Fruit fly (Drosophila melanogaster) whole organism, embryonic: ENCODE data around the gene Kdm3.

ENCODE experiments used
- Abd-B ChIP-seq: fragments of 200-800 bp; sonication (Bioruptor generic); optimal IDR thresholded peaks from 2 replicates; lab custom pipeline; 2018; ENCODE audit warnings: missing biosample characterization, mild to moderate bottlenecking, missing genetic modification characterization, moderate library complexity
- CG10462 ChIP-seq: fragments of 200-800 bp; sonication (Bioruptor generic); optimal IDR thresholded peaks from 2 replicates; lab custom pipeline; 2016; ENCODE audit warnings: missing biosample characterization, missing genetic modification characterization
- CG11456 ChIP-seq: fragments of 200-800 bp; sonication (Bioruptor generic); IDR thresholded peaks from 3 replicates; pipeline ENCODE4 v1.3.6; 2022; ENCODE audit warnings: missing biosample characterization, missing genetic modification characterization
- CG11695 ChIP-seq: fragments of 200-800 bp; sonication (Bioruptor generic); IDR thresholded peaks from 3 replicates; pipeline ENCODE4 v1.3.6; 2022; ENCODE audit warnings: missing biosample characterization, missing genetic modification characterization
- CG11723 ChIP-seq: fragments of 200-800 bp; sonication (Bioruptor generic); optimal IDR thresholded peaks from 2 replicates; lab custom pipeline; 2017; ENCODE audit warnings: missing biosample characterization, mild to moderate bottlenecking, missing genetic modification characterization
- CG12299 ChIP-seq: fragments of 200-800 bp; sonication (Bioruptor generic); optimal IDR thresholded peaks from 2 replicates; lab custom pipeline; 2018; ENCODE audit warnings: missing biosample characterization, mild to moderate bottlenecking, missing genetic modification characterization
- CG13424 ChIP-seq: fragments of 200-800 bp; sonication (Bioruptor generic); optimal IDR thresholded peaks from 2 replicates; lab custom pipeline; 2019; ENCODE audit warnings: missing biosample characterization, mild to moderate bottlenecking, missing genetic modification characterization, moderate library complexity
- CG13775 ChIP-seq: fragments of 200-800 bp; sonication (Bioruptor generic); optimal IDR thresholded peaks from 3 replicates; lab custom pipeline; 2017; ENCODE audit warnings: missing biosample characterization, mild to moderate bottlenecking, missing genetic modification characterization
- CG14667 ChIP-seq: fragments of 200-800 bp; sonication (Bioruptor generic); IDR thresholded peaks from 2 replicates; pipeline ENCODE4 v1.3.6; 2022; ENCODE audit warnings: missing biosample characterization, missing genetic modification characterization
- CG1529 ChIP-seq: fragments of 200-800 bp; sonication (Bioruptor generic); optimal IDR thresholded peaks from 3 replicates; lab custom pipeline; 2018; ENCODE audit warnings: missing biosample characterization, missing genetic modification characterization
- CG15601 ChIP-seq: fragments of 200-800 bp; sonication (Bioruptor generic); optimal IDR thresholded peaks from 3 replicates; lab custom pipeline; 2019; ENCODE audit warnings: missing biosample characterization, mild to moderate bottlenecking, missing genetic modification characterization, moderate library complexity
- CG1647 ChIP-seq: fragments of 200-800 bp; sonication (Bioruptor generic); optimal IDR thresholded peaks from 3 replicates; lab custom pipeline; 2016; ENCODE audit warnings: missing biosample characterization, missing genetic modification characterization
- CG1832 ChIP-seq: fragments of 200-800 bp; sonication (Bioruptor generic); optimal IDR thresholded peaks from 2 replicates; lab custom pipeline; 2017; ENCODE audit warnings: missing biosample characterization, mild to moderate bottlenecking, missing genetic modification characterization, inconsistent platforms
- CG18476 ChIP-seq: fragments of 200-800 bp; sonication (Bioruptor generic); optimal IDR thresholded peaks from 2 replicates; lab custom pipeline; 2016; ENCODE audit warnings: missing biosample characterization, mild to moderate bottlenecking, missing genetic modification characterization
- CG32532 ChIP-seq: fragments of 200-800 bp; sonication (Bioruptor generic); IDR thresholded peaks from 2 replicates; pipeline ENCODE4 v1.3.6; 2022; ENCODE audit warnings: missing biosample characterization, missing genetic modification characterization
- CG6854 ChIP-seq: fragments of 200-800 bp; sonication (Bioruptor generic); optimal IDR thresholded peaks from 3 replicates; lab custom pipeline; 2017; ENCODE audit warnings: missing biosample characterization, mild to moderate bottlenecking, missing genetic modification characterization
- CG7786 ChIP-seq: fragments of 200-800 bp; sonication (Bioruptor generic); optimal IDR thresholded peaks from 2 replicates; lab custom pipeline; 2016; ENCODE audit warnings: missing biosample characterization, missing genetic modification characterization
- CG8765 ChIP-seq: fragments of 200-800 bp; sonication (Bioruptor generic); IDR thresholded peaks from 2 replicates; pipeline ENCODE4 v1.3.6; 2022; ENCODE audit warnings: missing biosample characterization, missing genetic modification characterization
- CHES-1-like ChIP-seq: fragments of 200-800 bp; sonication (Bioruptor generic); optimal IDR thresholded peaks from 2 replicates; lab custom pipeline; 2016; ENCODE audit warnings: missing biosample characterization, missing genetic modification characterization
- CkIIα-i1 ChIP-seq: fragments of 200-800 bp; sonication (Bioruptor generic); IDR thresholded peaks from 2 replicates; pipeline ENCODE4 v1.3.6; 2022; ENCODE audit warnings: missing biosample characterization, missing genetic modification characterization
- Doc3 ChIP-seq: fragments of 200-800 bp; sonication (Bioruptor generic); IDR thresholded peaks from 3 replicates; pipeline ENCODE4 v1.3.6; 2022; ENCODE audit warnings: missing biosample characterization, missing genetic modification characterization; ENCODE audit not compliant: partially characterized antibody
- Gsc ChIP-seq: fragments of 200-800 bp; sonication (Bioruptor generic); IDR thresholded peaks from 2 replicates; pipeline ENCODE4 v1.3.6; 2022; ENCODE audit warnings: missing biosample characterization, missing genetic modification characterization
- Hmr ChIP-seq: fragments of 200-800 bp; sonication (Bioruptor generic); optimal IDR thresholded peaks from 3 replicates; lab custom pipeline; 2017; ENCODE audit warnings: mild to moderate bottlenecking, missing biosample characterization, missing genetic modification reagents, missing genetic modification characterization
- Hr39 ChIP-seq: fragments of >200 bp; optimal IDR thresholded peaks from 2 replicates; lab custom pipeline; 2017
- Hsf ChIP-seq: fragments of 200-800 bp; sonication (Bioruptor generic); optimal IDR thresholded peaks from 3 replicates; lab custom pipeline; 2016; ENCODE audit warnings: missing biosample characterization, missing genetic modification characterization
- MBD-R2 ChIP-seq: fragments of 200-800 bp; sonication (Bioruptor generic); IDR thresholded peaks from 2 replicates; pipeline ENCODE4 v1.3.6; 2022; ENCODE audit warnings: missing biosample characterization, missing genetic modification characterization
- Med ChIP-seq: fragments of 200-800 bp; sonication (Bioruptor generic); peaks from one replicate; lab custom pipeline; 2016; ENCODE audit warnings: missing biosample characterization, missing genetic modification characterization, mild to moderate bottlenecking, inconsistent platforms, moderate library complexity
- Meics ChIP-seq: fragments of 200-800 bp; sonication (Bioruptor generic); optimal IDR thresholded peaks from 2 replicates; lab custom pipeline; 2017; ENCODE audit warnings: missing biosample characterization, mild to moderate bottlenecking, missing genetic modification characterization
- NC2β ChIP-seq: fragments of 200-800 bp; sonication (Bioruptor generic); optimal IDR thresholded peaks from 2 replicates; lab custom pipeline; 2016; ENCODE audit warnings: missing biosample characterization, missing genetic modification characterization
- NK7.1 ChIP-seq: fragments of 200-800 bp; sonication (Bioruptor generic); optimal IDR thresholded peaks from 3 replicates; lab custom pipeline; 2016; ENCODE audit warnings: missing biosample characterization, missing genetic modification characterization
- Ravus ChIP-seq: fragments of 200-800 bp; sonication (Bioruptor generic); IDR thresholded peaks from 2 replicates; pipeline ENCODE4 v1.3.6; 2022; ENCODE audit warnings: missing biosample characterization, missing genetic modification characterization
- Spps ChIP-seq: fragments of 200-800 bp; sonication (Bioruptor generic); optimal IDR thresholded peaks from 2 replicates; lab custom pipeline; 2018; ENCODE audit warnings: missing biosample characterization, mild to moderate bottlenecking, missing genetic modification characterization
- br ChIP-seq: fragments of >200 bp; optimal IDR thresholded peaks from 2 replicates; lab custom pipeline; 2017
- bsh ChIP-seq, 2 experiments: fragments of 200-800 bp; sonication (Bioruptor generic); optimal IDR thresholded peaks; 2 replicates each; lab custom pipeline; 2017 to 2018; ENCODE audit warnings: mild to moderate bottlenecking in 2 of 2, missing biosample characterization in 2 of 2, missing genetic modification characterization in 2 of 2, moderate library complexity in 1 of 2
- danr ChIP-seq: fragments of 200-800 bp; sonication (Bioruptor generic); IDR thresholded peaks from 2 replicates; pipeline ENCODE4 v1.3.6; 2022; ENCODE audit warnings: missing biosample characterization, missing genetic modification characterization
- en ChIP-seq: fragments of 200-800 bp; sonication (Bioruptor generic); optimal IDR thresholded peaks from 2 replicates; lab custom pipeline; 2016; ENCODE audit warnings: missing biosample characterization, missing genetic modification characterization
- ewg ChIP-seq: fragments of 200-800 bp; sonication (Bioruptor generic); optimal IDR thresholded peaks from 3 replicates; lab custom pipeline; 2017; ENCODE audit warnings: mild to moderate bottlenecking, missing biosample characterization, missing genetic modification reagents, missing genetic modification characterization
- fd64A ChIP-seq: fragments of 200-800 bp; sonication (Bioruptor generic); optimal IDR thresholded peaks from 3 replicates; lab custom pipeline; 2018; ENCODE audit warnings: missing biosample characterization, mild to moderate bottlenecking, missing genetic modification characterization
- hkb ChIP-seq, 2 experiments: fragments of 200-800 bp in 1 of 2; fragments of >200 bp in 1 of 2; sonication (Bioruptor generic) in 1 of 2; IDR thresholded peaks in 1 of 2; optimal IDR thresholded peaks in 1 of 2; 2 replicates each; pipeline versions ENCODE4 v1.3.6 to Lab custom; 2017 to 2022; ENCODE audit warnings: missing biosample characterization in 1 of 2, missing genetic modification characterization in 1 of 2
- hth ChIP-seq: fragments of >200 bp; optimal IDR thresholded peaks from 2 replicates; lab custom pipeline; 2017; ENCODE audit warnings: inconsistent platforms
- inv ChIP-seq: fragments of 200-800 bp; sonication (Bioruptor generic); IDR thresholded peaks from 2 replicates; pipeline ENCODE4 v1.3.6; 2022; ENCODE audit warnings: missing biosample characterization, missing genetic modification characterization; ENCODE audit not compliant: partially characterized antibody
- jumu ChIP-seq: fragments of 200-800 bp; sonication (Bioruptor generic); optimal IDR thresholded peaks from 3 replicates; lab custom pipeline; 2016; ENCODE audit warnings: missing biosample characterization, missing genetic modification characterization
- kay ChIP-seq: fragments of 200-800 bp; sonication (Bioruptor generic); optimal IDR thresholded peaks from 2 replicates; lab custom pipeline; 2016; ENCODE audit warnings: missing biosample characterization, missing genetic modification characterization
- lbe ChIP-seq: fragments of 200-800 bp; sonication (Bioruptor generic); optimal IDR thresholded peaks from 2 replicates; lab custom pipeline; 2016; ENCODE audit warnings: missing biosample characterization, mild to moderate bottlenecking, missing genetic modification characterization
- maf-S ChIP-seq: fragments of 200-800 bp; sonication (Bioruptor generic); optimal IDR thresholded peaks from 2 replicates; lab custom pipeline; 2016; ENCODE audit warnings: missing biosample characterization, missing genetic modification characterization
- mirr ChIP-seq: fragments of 200-800 bp; sonication (Bioruptor generic); optimal IDR thresholded peaks from 3 replicates; lab custom pipeline; 2018; ENCODE audit warnings: missing biosample characterization, mild to moderate bottlenecking, missing genetic modification characterization
- org-1 ChIP-seq: fragments of 200-800 bp; sonication (Bioruptor generic); optimal IDR thresholded peaks from 2 replicates; lab custom pipeline; 2017; ENCODE audit warnings: missing biosample characterization, missing genetic modification characterization
- otp ChIP-seq: fragments of 200-800 bp; sonication (Bioruptor generic); IDR thresholded peaks from 3 replicates; pipeline ENCODE4, ENCODE4 v1.3.6; 2022; ENCODE audit warnings: missing biosample characterization, missing genetic modification characterization
- pros ChIP-seq: fragments of 200-800 bp; sonication (Bioruptor generic); optimal IDR thresholded peaks from 3 replicates; lab custom pipeline; 2019; ENCODE audit warnings: missing biosample characterization, mild to moderate bottlenecking, missing genetic modification characterization, moderate library complexity
- sens ChIP-seq: fragments of 200-800 bp; sonication (Bioruptor generic); peaks from one replicate; lab custom pipeline; 2016; ENCODE audit warnings: missing biosample characterization, missing genetic modification characterization
- sisA ChIP-seq: fragments of 200-800 bp; sonication (Bioruptor generic); IDR thresholded peaks from 2 replicates; pipeline ENCODE4 v1.3.6; 2022; ENCODE audit warnings: missing biosample characterization, missing genetic modification characterization
- tgo ChIP-seq: fragments of 200-800 bp; sonication (Bioruptor generic); IDR thresholded peaks from 3 replicates; pipeline ENCODE4 v1.3.6; 2022; ENCODE audit warnings: missing biosample characterization, missing genetic modification characterization
- tna ChIP-seq: fragments of 200-800 bp; sonication (Bioruptor generic); IDR thresholded peaks from 2 replicates; pipeline ENCODE4 v1.3.6; 2022; ENCODE audit warnings: missing biosample characterization, missing genetic modification characterization; ENCODE audit not compliant: partially characterized antibody

Kdm3 gene

DNA sequence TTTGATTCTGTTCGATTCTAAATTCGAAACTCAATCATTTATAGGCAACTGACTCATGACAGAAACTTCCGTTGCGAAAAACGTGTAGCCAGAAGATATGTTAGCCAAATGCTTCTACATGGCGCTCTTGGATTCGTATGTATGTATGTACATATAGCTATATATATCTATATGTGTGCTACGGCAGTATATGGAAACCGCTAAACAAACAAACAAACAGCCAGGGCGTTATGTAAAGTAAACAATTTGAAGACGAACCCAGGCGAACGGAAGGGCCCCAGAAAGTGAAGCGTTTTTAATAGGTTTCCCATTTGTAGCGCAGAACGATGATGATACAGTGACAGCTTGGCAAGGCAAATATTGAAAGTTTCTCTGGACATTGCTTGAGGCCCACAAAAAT, 14.1 kb downstream of the Kdm3 start:
- TF ChIP-seq NK7.1 (GFP tag; lab: Kevin White, UChicago): no peak
- TF ChIP-seq CG32532: no peak
- TF ChIP-seq CG1647: no peak
- no peak for TF ChIP-seq Hmr (GFP tag; lab: Kevin White, UChicago)
- no peak for TF ChIP-seq CkIIα-i1
- TF ChIP-seq CG12299 (tag; lab: Kevin White, UChicago): no peak
- no peak for TF ChIP-seq CG7786 (GFP tag; lab: Kevin White, UChicago)
- no peak for TF ChIP-seq hkb (optimal IDR thresholded peaks at IDR 0.05; lab: Kevin White, UChicago)
- TF ChIP-seq hkb (GFP tag; IDR thresholded peaks at IDR 0.05; lab: Robert Waterston, UW): no peak
- TF ChIP-seq CHES-1-like: no peak
- TF ChIP-seq Med (GFP tag; lab: Kevin White, UChicago): peak; percentile 74
- no peak for TF ChIP-seq ewg (GFP tag; lab: Kevin White, UChicago)
- peak; percentile 37 for TF ChIP-seq sens (GFP tag; lab: Kevin White, UChicago)
- no peak for TF ChIP-seq org-1 (GFP tag; lab: Kevin White, UChicago)
- no peak for TF ChIP-seq maf-S (GFP tag; lab: Kevin White, UChicago)
- no peak for TF ChIP-seq CG13775
- no peak for TF ChIP-seq Hsf
- TF ChIP-seq br (lab: Kevin White, UChicago): no peak
- TF ChIP-seq jumu (GFP tag; lab: Kevin White, UChicago): no peak
- no peak for TF ChIP-seq danr (GFP tag; lab: Robert Waterston, UW)
- no peak for TF ChIP-seq CG10462 (GFP tag; lab: Kevin White, UChicago)
- no peak for TF ChIP-seq mirr
- no peak for TF ChIP-seq otp (GFP tag; lab: Robert Waterston, UW)
- TF ChIP-seq tgo: no peak
- no peak for TF ChIP-seq CG13424 (tag; lab: Kevin White, UChicago)
- no peak for TF ChIP-seq sisA (GFP tag; lab: Robert Waterston, UW)
- TF ChIP-seq hth: no peak
- no peak for TF ChIP-seq CG8765 (GFP tag; lab: Robert Waterston, UW)
- TF ChIP-seq Abd-B (GFP tag; lab: Kevin White, UChicago): no peak
- TF ChIP-seq pros: no peak
- no peak for TF ChIP-seq Hr39 (lab: Kevin White, UChicago)
- TF ChIP-seq Gsc (GFP tag; lab: Robert Waterston, UW): no peak
- no peak for TF ChIP-seq lbe (GFP tag; lab: Kevin White, UChicago)
- TF ChIP-seq inv (GFP tag; lab: Robert Waterston, UW): no peak
- no peak for TF ChIP-seq kay
- TF ChIP-seq CG1529 (GFP tag; lab: Kevin White, UChicago): no peak
- no peak for TF ChIP-seq CG11723 (GFP tag; lab: Kevin White, UChicago)
- TF ChIP-seq CG1832 (GFP tag; lab: Kevin White, UChicago): no peak
- peak; percentile 1 for TF ChIP-seq Spps (tag; lab: Kevin White, UChicago)
- TF ChIP-seq tna (GFP tag; lab: Robert Waterston, UW): no peak
- no peak for TF ChIP-seq CG18476
- no peak for TF ChIP-seq bsh (GFP tag; optimal IDR thresholded peaks at IDR 0.05; lab: Kevin White, UChicago)
- TF ChIP-seq Meics (GFP tag; lab: Kevin White, UChicago): no peak
- TF ChIP-seq CG14667 (GFP tag; lab: Robert Waterston, UW): no peak
- TF ChIP-seq Doc3 (GFP tag; lab: Robert Waterston, UW): no peak
- TF ChIP-seq CG11456 (GFP tag; lab: Robert Waterston, UW): no peak
- TF ChIP-seq NC2β (GFP tag; lab: Kevin White, UChicago): no peak
- no peak for TF ChIP-seq Ravus
- no peak for TF ChIP-seq CG15601 (tag; lab: Kevin White, UChicago)
- no peak for TF ChIP-seq CG6854 (GFP tag; lab: Kevin White, UChicago)
- peak; percentile 36 for TF ChIP-seq fd64A
- no peak for TF ChIP-seq en (GFP tag; lab: Kevin White, UChicago)
- TF ChIP-seq CG11695 (GFP tag; lab: Robert Waterston, UW): no peak
- no peak for TF ChIP-seq MBD-R2 (GFP tag; lab: Robert Waterston, UW)
